Fruit fly (Drosophila melanogaster): ENCODE results near the gene TwdlQ.

The TwdlQ gene

dm6 chr3R:26714109-26714576, 20.8 kb upstream of the TwdlQ start, which contains the start of gene amon:
Gene amon, minus strand, starts transcription at chr3R:26714159.
- no peak for TF ChIP-seq jim (GFP tag; optimal IDR thresholded peaks at IDR 0.05)
- TF ChIP-seq Myc (optimal IDR thresholded peaks at IDR 0.05) = no peak
- TF ChIP-seq Rel (GFP tag; optimal IDR thresholded peaks at IDR 0.05) = peak; percentile 62
- TF ChIP-seq Rel (tag; optimal IDR thresholded peaks at IDR 0.05) = peak; percentile 80
- peak; percentile 94 for TF ChIP-seq dmrt93B (GFP tag; optimal IDR thresholded peaks at IDR 0.05)
- TF ChIP-seq usp (GFP tag; optimal IDR thresholded peaks at IDR 0.05) = no peak
- peak; percentile 75 for TF ChIP-seq Mio (GFP tag; optimal IDR thresholded peaks at IDR 0.05)
- peak; percentile 80 for TF ChIP-seq GATAd (GFP tag; optimal IDR thresholded peaks at IDR 0.05)
- TF ChIP-seq rgr (GFP tag; optimal IDR thresholded peaks at IDR 0.05) = peak; percentile 95
- TF ChIP-seq lola (GFP tag; optimal IDR thresholded peaks at IDR 0.05) = no peak
- TF ChIP-seq woc (GFP tag; optimal IDR thresholded peaks at IDR 0.05) = peak; percentile 72
- peak; percentile 96 for TF ChIP-seq h (GFP tag; optimal IDR thresholded peaks at IDR 0.05)
- peak; percentile 95 for TF ChIP-seq HLH106 (tag; optimal IDR thresholded peaks at IDR 0.05)
- TF ChIP-seq dl (GFP tag; optimal IDR thresholded peaks at IDR 0.05; ENCODE audit: insufficient read depth in 1 of 2, partially characterized antibody in 2 of 2) = no peak
- TF ChIP-seq Hr78 (GFP tag; optimal IDR thresholded peaks at IDR 0.05) = no peak
- TF ChIP-seq Hr83 (GFP tag; optimal IDR thresholded peaks at IDR 0.05; ENCODE audit: poor library complexity, severe bottlenecking) = no peak
- TF ChIP-seq N (GFP tag; optimal IDR thresholded peaks at IDR 0.05) = no peak
- peak; percentile 89 for TF ChIP-seq CG9705 (GFP tag; optimal IDR thresholded peaks at IDR 0.05)
- peak; percentile 98 for TF ChIP-seq sv (GFP tag; optimal IDR thresholded peaks at IDR 0.05)
- peak; percentile 88 for TF ChIP-seq psq (GFP tag; optimal IDR thresholded peaks at IDR 0.05)
- peak; percentile 96 for TF ChIP-seq ey (GFP tag; optimal IDR thresholded peaks at IDR 0.05)
- no peak for TF ChIP-seq Dif (GFP tag; optimal IDR thresholded peaks at IDR 0.05; ENCODE audit: partially characterized antibody)
- TF ChIP-seq fru (GFP tag; optimal IDR thresholded peaks at IDR 0.05) = peak; percentile 96
- no peak for TF ChIP-seq tai (GFP tag; optimal IDR thresholded peaks at IDR 0.05)
- peak; percentile 92 for TF ChIP-seq Sp1 (GFP tag; optimal IDR thresholded peaks at IDR 0.05)
- TF ChIP-seq foxo (GFP tag; optimal IDR thresholded peaks at IDR 0.05) = peak; percentile 47 to 97
- TF ChIP-seq br (GFP tag; optimal IDR thresholded peaks at IDR 0.05) = peak; percentile 95
- no peak for TF ChIP-seq Jra (GFP tag; optimal IDR thresholded peaks at IDR 0.05)
- peak; percentile 73 for TF ChIP-seq sage (GFP tag; optimal IDR thresholded peaks at IDR 0.05)
- TF ChIP-seq OdsH (GFP tag; optimal IDR thresholded peaks at IDR 0.05) = peak; percentile 93
- TF ChIP-seq dsf (GFP tag; optimal IDR thresholded peaks at IDR 0.05; ENCODE audit: borderline replicate concordance) = peak; percentile 48
- no peak for TF ChIP-seq pan (optimal IDR thresholded peaks at IDR 0.05)
- no peak for TF ChIP-seq Dfd (GFP tag; optimal IDR thresholded peaks at IDR 0.05)
- TF ChIP-seq Abd-B (GFP tag; optimal IDR thresholded peaks at IDR 0.05) = no peak
- no peak for TF ChIP-seq brk (GFP tag; optimal IDR thresholded peaks at IDR 0.05)
- TF ChIP-seq Hnf4 (GFP tag; optimal IDR thresholded peaks at IDR 0.05) = no peak
- peak; percentile 81 for TF ChIP-seq CG32264 (GFP tag; optimal IDR thresholded peaks at IDR 0.05)
- TF ChIP-seq Vsx2 (GFP tag; optimal IDR thresholded peaks at IDR 0.05; ENCODE audit: partially characterized antibody) = no peak
- TF ChIP-seq CrebA (GFP tag; optimal IDR thresholded peaks at IDR 0.05; ENCODE audit: borderline replicate concordance) = no peak

- TF ChIP-seq Hr83 (GFP tag; optimal IDR thresholded peaks at IDR 0.05; ENCODE audit: poor library complexity, severe bottlenecking) (no peak), woc (GFP tag; optimal IDR thresholded peaks at IDR 0.05) (no peak), Mio (GFP tag; optimal IDR thresholded peaks at IDR 0.05) (no peak), Dfd (GFP tag; optimal IDR thresholded peaks at IDR 0.05) (no peak), brk (GFP tag; optimal IDR thresholded peaks at IDR 0.05) (no peak), dmrt93B (GFP tag; optimal IDR thresholded peaks at IDR 0.05) (no peak), psq (GFP tag; optimal IDR thresholded peaks at IDR 0.05) (no peak), usp (GFP tag; optimal IDR thresholded peaks at IDR 0.05) (no peak), Dif (GFP tag; optimal IDR thresholded peaks at IDR 0.05; ENCODE audit: partially characterized antibody) (no peak), dl (GFP tag; optimal IDR thresholded peaks at IDR 0.05; ENCODE audit: insufficient read depth in 1 of 2, partially characterized antibody in 2 of 2) (no peak), Hnf4 (GFP tag; optimal IDR thresholded peaks at IDR 0.05) (no peak), Sp1 (GFP tag; optimal IDR thresholded peaks at IDR 0.05) (no peak), rgr (GFP tag; optimal IDR thresholded peaks at IDR 0.05) (no peak), fru (GFP tag; optimal IDR thresholded peaks at IDR 0.05) (no peak), Myc (optimal IDR thresholded peaks at IDR 0.05) (no peak), ey (GFP tag; optimal IDR thresholded peaks at IDR 0.05) (no peak), lola (GFP tag; optimal IDR thresholded peaks at IDR 0.05) (no peak), N (GFP tag; optimal IDR thresholded peaks at IDR 0.05) (no peak), br (GFP tag; optimal IDR thresholded peaks at IDR 0.05) (no peak)
Observed at dm6 chr3R:26704310-26704709, 10.9 kb upstream of the TwdlQ start.
